Worm (Caenorhabditis elegans) whole organism, midembryonic: ENCODE results near the gene dlc-4.

Source experiments
- cog-1 ChIP-seq: sonication (generic microtip); optimal IDR thresholded peaks from 2 replicates; lab custom pipeline; 2016; ENCODE audit warnings: missing genetic modification characterization, missing compliant biosample characterization
- flt-1 ChIP-seq: fragments of 200-800 bp; sonication (Bioruptor generic); IDR thresholded peaks from 2 replicates; pipeline ENCODE4 v1.3.6; 2022; ENCODE audit warnings: missing genetic modification characterization, missing compliant biosample characterization
- tab-1 ChIP-seq: fragments of 200-800 bp; sonication (Bioruptor generic); IDR thresholded peaks from 2 replicates; pipeline ENCODE4 v1.3.6; 2022; ENCODE audit warnings: missing genetic modification characterization, missing compliant biosample characterization
- ztf-23 ChIP-seq: fragments of 200-800 bp; sonication (Bioruptor generic); IDR thresholded peaks from 2 replicates; pipeline ENCODE4 v1.3.6; 2022; ENCODE audit warnings: missing genetic modification reagents, missing genetic modification characterization, missing compliant biosample characterization
- ztf-29 ChIP-seq: fragments of 200-800 bp; sonication (Bioruptor generic); IDR thresholded peaks from 2 replicates; pipeline ENCODE4 v1.3.6; 2022; ENCODE audit warnings: missing genetic modification reagents, missing genetic modification characterization, missing compliant biosample characterization

- TF ChIP-seq ztf-29 (GFP tag; lab: Robert Waterston, UW) (no peak), ztf-23 (GFP tag; lab: Robert Waterston, UW) (no peak), tab-1 (GFP tag; lab: Robert Waterston, UW) (no peak), flt-1 (GFP tag; lab: Robert Waterston, UW) (no peak), cog-1 (tag; lab: Kevin White, UChicago) (no peak)
These were observed 11.1 kb upstream of the dlc-4 start, which contains the start of gene dlc-3 for ce11 chrIV:16431929-16432328.
